Worm (Caenorhabditis elegans): ENCODE results near the gene nhr-63.
A peak's percentile ranks its signal among the peaks of the same experiment; 100 is the strongest.

nhr-63 gene

ce11 chrV:16022600-16022999, 20.2 kb downstream of the nhr-63 start:
- TF ChIP-seq hrde-1 (tag; optimal IDR thresholded peaks at IDR 0.05; ENCODE audit: borderline replicate concordance) = no peak
- no peak for TF ChIP-seq hmg-1.2 (GFP tag; IDR thresholded peaks at IDR 0.05)
- TF ChIP-seq B0019.2 (GFP tag; conservative IDR thresholded peaks at IDR 0.05) = no peak
- no peak for TF ChIP-seq Y56A3A.18 (GFP tag; IDR thresholded peaks at IDR 0.05)
- no peak for TF ChIP-seq lin-40 (tag; optimal IDR thresholded peaks at IDR 0.05)
- TF ChIP-seq egl-18 (GFP tag; IDR thresholded peaks at IDR 0.05) = no peak
- TF ChIP-seq mxl-1 (tag; optimal IDR thresholded peaks at IDR 0.05) = no peak
- TF ChIP-seq sptf-2 (GFP tag; optimal IDR thresholded peaks at IDR 0.05) = no peak
- no peak for TF ChIP-seq hlh-12 (tag; optimal IDR thresholded peaks at IDR 0.05)
- no peak for TF ChIP-seq Y53F4B.3 (GFP tag; IDR thresholded peaks at IDR 0.05)
- TF ChIP-seq efl-1 (GFP tag; optimal IDR thresholded peaks at IDR 0.05) = peak; percentile 59
- 0 out of 2 replicates have a peak, but pooled peaks have one; percentile 25 for TF ChIP-seq egl-44 (GFP tag; IDR thresholded peaks at IDR 0.05)
- TF ChIP-seq xnd-1 (tag; optimal IDR thresholded peaks at IDR 0.05) = no peak
- no peak; the same call in 1 of the 2 replicates for TF ChIP-seq madf-6 (GFP tag; IDR thresholded peaks at IDR 0.05)
- TF ChIP-seq ceh-27 (GFP tag; optimal IDR thresholded peaks at IDR 0.05) = peak; percentile 62
- no peak for TF ChIP-seq ama-1 (optimal IDR thresholded peaks at IDR 0.05)
- no peak for TF ChIP-seq ama-1 (GFP tag; optimal IDR thresholded peaks at IDR 0.05)
- TF ChIP-seq hlh-26 (GFP tag; conservative IDR thresholded peaks at IDR 0.05) = no peak
- no peak for TF ChIP-seq snpc-1.1 (tag; optimal IDR thresholded peaks at IDR 0.05; ENCODE audit: insufficient read depth)
- TF ChIP-seq cebp-2 (GFP tag; IDR thresholded peaks at IDR 0.05) = no peak
- no peak for TF ChIP-seq zim-3 (tag; optimal IDR thresholded peaks at IDR 0.05)
- no peak for TF ChIP-seq unc-130 (GFP tag; optimal IDR thresholded peaks at IDR 0.05)
- TF ChIP-seq egrh-3 (GFP tag; IDR thresholded peaks at IDR 0.05) = no peak
- TF ChIP-seq ztf-6 (GFP tag; IDR thresholded peaks at IDR 0.05) = no peak
- no peak for TF ChIP-seq K12H6.12 (tag; optimal IDR thresholded peaks at IDR 0.05)
- TF ChIP-seq dox-1 (GFP tag; IDR thresholded peaks at IDR 0.05) = 0 out of 2 replicates have a peak, but pooled peaks have one; percentile 26
- TF ChIP-seq F57C9.4 (tag; optimal IDR thresholded peaks at IDR 0.05) = no peak
- TF ChIP-seq F10E7.11 (tag; optimal IDR thresholded peaks at IDR 0.05) = no peak
- TF ChIP-seq B0035.1 (tag; optimal IDR thresholded peaks at IDR 0.05) = no peak
- no peak for TF ChIP-seq ztf-25 (GFP tag; IDR thresholded peaks at IDR 0.05)
- TF ChIP-seq dpl-1 (GFP tag; optimal IDR thresholded peaks at IDR 0.05) = peak; percentile 59
- TF ChIP-seq ets-4 (GFP tag; optimal IDR thresholded peaks at IDR 0.05) = no peak
- no peak for TF ChIP-seq tbp1 (GFP tag; optimal IDR thresholded peaks at IDR 0.05)
- no peak for TF ChIP-seq Y53G8AR.9 (GFP tag; conservative IDR thresholded peaks at IDR 0.05)
- TF ChIP-seq tlf-1 (GFP tag; optimal IDR thresholded peaks at IDR 0.05) = no peak
- TF ChIP-seq lin-54 (GFP tag; optimal IDR thresholded peaks at IDR 0.05) = peak; percentile 90
- TF ChIP-seq lsl-1 (GFP tag; optimal IDR thresholded peaks at IDR 0.05) = peak; percentile 16
- no peak for TF ChIP-seq B0261.1 (tag; optimal IDR thresholded peaks at IDR 0.05)
- no peak for TF ChIP-seq ceh-58 (GFP tag; IDR thresholded peaks at IDR 0.05)
- peak; percentile 47 for TF ChIP-seq ZK185.1 (tag; optimal IDR thresholded peaks at IDR 0.05; ENCODE audit: poor library complexity, severe bottlenecking)

ce11 chrV:16023051-16023450, 20.7 kb downstream of the nhr-63 start, which contains the start of gene cwc-15:
cwc-15 (plus strand) TSS chrV:16023351.
- TF ChIP-seq sptf-2 (GFP tag; optimal IDR thresholded peaks at IDR 0.05) = no peak
- no peak for TF ChIP-seq hrde-1 (tag; optimal IDR thresholded peaks at IDR 0.05; ENCODE audit: borderline replicate concordance)
- no peak for TF ChIP-seq xnd-1 (tag; optimal IDR thresholded peaks at IDR 0.05)
- no peak for TF ChIP-seq attf-5 (GFP tag; optimal IDR thresholded peaks at IDR 0.05)
- no peak for TF ChIP-seq B0336.3 (GFP tag; IDR thresholded peaks at IDR 0.05)
- TF ChIP-seq nfyb-1 (GFP tag; IDR thresholded peaks at IDR 0.05) = no peak
- no peak for TF ChIP-seq egl-18 (GFP tag; IDR thresholded peaks at IDR 0.05)
- TF ChIP-seq ztf-3 (GFP tag; optimal IDR thresholded peaks at IDR 0.05) = no peak
- no peak for TF ChIP-seq lin-26 (GFP tag; IDR thresholded peaks at IDR 0.05)
- no peak for TF ChIP-seq ceh-100 (GFP tag; IDR thresholded peaks at IDR 0.05)
- no peak for TF ChIP-seq him-1 (tag; optimal IDR thresholded peaks at IDR 0.05)
- no peak for TF ChIP-seq zfh-2 (GFP tag; conservative IDR thresholded peaks at IDR 0.05)
- TF ChIP-seq nhr-120 (GFP tag; IDR thresholded peaks at IDR 0.05) = no peak
